Fruit fly (Drosophila melanogaster) whole organism, embryonic: Measurements from ENCODE around the gene CG6878.

Source experiments
- Bgb ChIP-seq: fragments of 200-800 bp; sonication (Bioruptor generic); IDR thresholded peaks from 2 replicates; pipeline ENCODE4 v1.3.6; 2022; ENCODE audit warnings: missing biosample characterization, missing genetic modification characterization; ENCODE audit not compliant: partially characterized antibody
- C15 ChIP-seq: fragments of 200-800 bp; sonication (Bioruptor generic); IDR thresholded peaks from 3 replicates; pipeline ENCODE4 v1.3.6; 2022; ENCODE audit warnings: missing biosample characterization, missing genetic modification characterization
- CG10959 ChIP-seq: fragments of 200-800 bp; sonication (Bioruptor generic); IDR thresholded peaks from 2 replicates; pipeline ENCODE4 v1.3.6; 2022; ENCODE audit warnings: missing biosample characterization, missing genetic modification characterization
- CG11504 ChIP-seq: fragments of 200-800 bp; sonication (Bioruptor generic); optimal IDR thresholded peaks from 3 replicates; lab custom pipeline; 2019; ENCODE audit warnings: missing biosample characterization, mild to moderate bottlenecking, missing genetic modification characterization, moderate library complexity
- CG11696 ChIP-seq: fragments of 200-800 bp; sonication (Bioruptor generic); IDR thresholded peaks from 2 replicates; pipeline ENCODE4 v1.3.6; 2022; ENCODE audit warnings: missing biosample characterization, missing genetic modification characterization
- CG14860 ChIP-seq: fragments of 200-800 bp; sonication (Bioruptor generic); IDR thresholded peaks from 3 replicates; pipeline ENCODE4 v1.3.6; 2022; ENCODE audit warnings: missing biosample characterization, missing genetic modification characterization; ENCODE audit not compliant: partially characterized antibody
- CG15011 ChIP-seq: fragments of 200-800 bp; sonication (Bioruptor generic); optimal IDR thresholded peaks from 3 replicates; lab custom pipeline; 2018; ENCODE audit warnings: missing biosample characterization, mild to moderate bottlenecking, missing genetic modification characterization
- CG15696 ChIP-seq: fragments of 200-800 bp; sonication (Bioruptor generic); optimal IDR thresholded peaks from 2 replicates; lab custom pipeline; 2019; ENCODE audit warnings: missing biosample characterization, mild to moderate bottlenecking, missing genetic modification characterization, moderate library complexity
- CG16813 ChIP-seq: fragments of 200-800 bp; sonication (Bioruptor generic); IDR thresholded peaks from 3 replicates; pipeline ENCODE4 v1.3.6; 2022; ENCODE audit warnings: missing biosample characterization, missing genetic modification characterization; ENCODE audit not compliant: partially characterized antibody
- CG17359 ChIP-seq: fragments of 200-800 bp; sonication (Bioruptor generic); optimal IDR thresholded peaks from 3 replicates; lab custom pipeline; 2018; ENCODE audit warnings: missing biosample characterization, mild to moderate bottlenecking, missing genetic modification characterization, moderate library complexity
- CG2712 ChIP-seq: fragments of 200-800 bp; optimal IDR thresholded peaks from 3 replicates; lab custom pipeline; 2019; ENCODE audit warnings: missing biosample characterization, mild to moderate bottlenecking, missing genetic modification characterization, moderate library complexity
- CG30020 ChIP-seq: fragments of 200-800 bp; optimal IDR thresholded peaks from 2 replicates; lab custom pipeline; 2019; ENCODE audit warnings: missing biosample characterization, mild to moderate bottlenecking, missing genetic modification characterization, moderate library complexity
- CG32767 ChIP-seq: fragments of 200-800 bp; sonication (Bioruptor generic); IDR thresholded peaks from 2 replicates; pipeline ENCODE4 v1.3.6; 2022; ENCODE audit warnings: missing biosample characterization, missing genetic modification characterization
- CG3995 ChIP-seq: fragments of 200-800 bp; sonication (Bioruptor generic); optimal IDR thresholded peaks from 3 replicates; lab custom pipeline; 2016; ENCODE audit warnings: missing biosample characterization, missing genetic modification characterization
- CG9817 ChIP-seq: fragments of 200-800 bp; sonication (Bioruptor generic); optimal IDR thresholded peaks from 2 replicates; lab custom pipeline; 2018; ENCODE audit warnings: missing biosample characterization, mild to moderate bottlenecking, missing genetic modification characterization, moderate library complexity
- CHES-1-like ChIP-seq: fragments of 200-800 bp; sonication (Bioruptor generic); optimal IDR thresholded peaks from 2 replicates; lab custom pipeline; 2016; ENCODE audit warnings: missing biosample characterization, missing genetic modification characterization
- CTCF ChIP-seq: fragments of 200-800 bp; sonication (Bioruptor generic); optimal IDR thresholded peaks from 2 replicates; lab custom pipeline; 2017; ENCODE audit warnings: missing biosample characterization, mild to moderate bottlenecking, missing genetic modification characterization, moderate library complexity
- D19B ChIP-seq: fragments of 200-800 bp; sonication (Bioruptor generic); optimal IDR thresholded peaks from 2 replicates; lab custom pipeline; 2017; ENCODE audit warnings: missing biosample characterization, mild to moderate bottlenecking, missing genetic modification characterization
- Ets65A ChIP-seq: fragments of 200-800 bp; sonication (Bioruptor generic); peaks from one replicate; lab custom pipeline; 2016; ENCODE audit warnings: missing biosample characterization, missing genetic modification characterization
- Gug ChIP-seq: fragments of 200-800 bp; sonication (Bioruptor generic); IDR thresholded peaks from 4 replicates; pipeline ENCODE4 v1.3.6; 2022; ENCODE audit warnings: missing biosample characterization, missing genetic modification characterization
- HLH4C ChIP-seq: fragments of 200-800 bp; sonication (Bioruptor generic); IDR thresholded peaks from 3 replicates; pipeline ENCODE4 v1.3.6; 2022; ENCODE audit warnings: missing biosample characterization, missing genetic modification characterization; ENCODE audit not compliant: partially characterized antibody
- Hey ChIP-seq: fragments of 200-800 bp; sonication (Bioruptor generic); optimal IDR thresholded peaks from 3 replicates; lab custom pipeline; 2018; ENCODE audit warnings: missing biosample characterization, mild to moderate bottlenecking, missing genetic modification characterization
- HmgD ChIP-seq: fragments of 200-800 bp; sonication (Bioruptor generic); optimal IDR thresholded peaks from 3 replicates; lab custom pipeline; 2016; ENCODE audit warnings: missing biosample characterization, missing genetic modification characterization
- Opbp ChIP-seq: fragments of 200-800 bp; sonication (Bioruptor generic); IDR thresholded peaks from 3 replicates; pipeline ENCODE4 v1.3.6; 2022; ENCODE audit warnings: missing biosample characterization, missing genetic modification characterization; ENCODE audit not compliant: partially characterized antibody
- Pdp1 ChIP-seq, 2 experiments: fragments of 200-800 bp; sonication (Bioruptor generic); optimal IDR thresholded peaks; 3 replicates each; lab custom pipeline; 2016; ENCODE audit warnings: missing biosample characterization in 2 of 2, missing genetic modification characterization in 2 of 2, mild to moderate bottlenecking in 1 of 2, moderate library complexity in 1 of 2
- abd-A ChIP-seq: fragments of 200-800 bp; sonication (Bioruptor generic); optimal IDR thresholded peaks from 3 replicates; lab custom pipeline; 2019; ENCODE audit warnings: missing biosample characterization, mild to moderate bottlenecking, missing genetic modification characterization, moderate library complexity
- bowl ChIP-seq: fragments of 200-800 bp; sonication (Bioruptor generic); IDR thresholded peaks from 2 replicates; pipeline ENCODE4 v1.3.6; 2022; ENCODE audit warnings: missing biosample characterization, missing genetic modification characterization
- cas ChIP-seq: fragments of 200-800 bp; sonication (Bioruptor generic); IDR thresholded peaks from 2 replicates; pipeline ENCODE4 v1.3.6; 2022; ENCODE audit warnings: missing biosample characterization, missing genetic modification characterization
- ci ChIP-seq: fragments of 200-800 bp; sonication (Bioruptor generic); IDR thresholded peaks from 3 replicates; pipeline ENCODE4 v1.3.6; 2022; ENCODE audit warnings: missing biosample characterization, missing genetic modification characterization
- crc ChIP-seq: fragments of 200-800 bp; sonication (Bioruptor generic); optimal IDR thresholded peaks from 2 replicates; lab custom pipeline; 2016; ENCODE audit warnings: missing biosample characterization, missing genetic modification characterization
- danr ChIP-seq: fragments of 200-800 bp; sonication (Bioruptor generic); IDR thresholded peaks from 2 replicates; pipeline ENCODE4 v1.3.6; 2022; ENCODE audit warnings: missing biosample characterization, missing genetic modification characterization
- gem ChIP-seq: fragments of 200-800 bp; sonication (Bioruptor generic); optimal IDR thresholded peaks from 2 replicates; lab custom pipeline; 2019; ENCODE audit warnings: missing biosample characterization, mild to moderate bottlenecking, missing genetic modification characterization, moderate library complexity
- gfzf ChIP-seq: fragments of 200-800 bp; sonication (Bioruptor generic); optimal IDR thresholded peaks from 2 replicates; lab custom pipeline; 2016; ENCODE audit warnings: missing biosample characterization, mild to moderate bottlenecking, missing genetic modification characterization, moderate library complexity
- gro ChIP-seq: fragments of 200-800 bp; sonication (Bioruptor generic); optimal IDR thresholded peaks from 2 replicates; lab custom pipeline; 2016; ENCODE audit warnings: missing biosample characterization, missing genetic modification characterization
- hkb ChIP-seq, 2 experiments: fragments of 200-800 bp in 1 of 2; fragments of >200 bp in 1 of 2; sonication (Bioruptor generic) in 1 of 2; IDR thresholded peaks in 1 of 2; optimal IDR thresholded peaks in 1 of 2; 2 replicates each; pipeline versions ENCODE4 v1.3.6 to Lab custom; 2017 to 2022; ENCODE audit warnings: missing biosample characterization in 1 of 2, missing genetic modification characterization in 1 of 2
- hth ChIP-seq: fragments of >200 bp; optimal IDR thresholded peaks from 2 replicates; lab custom pipeline; 2017; ENCODE audit warnings: inconsistent platforms
- insv ChIP-seq, 2 experiments: fragments of 200-800 bp; sonication (Bioruptor generic); optimal IDR thresholded peaks; 3 replicates each; lab custom pipeline; 2016 to 2018; ENCODE audit warnings: missing biosample characterization in 2 of 2, missing genetic modification characterization in 2 of 2
- jigr1 ChIP-seq: fragments of 200-800 bp; sonication (Bioruptor generic); IDR thresholded peaks from 3 replicates; pipeline ENCODE4 v1.3.6; 2022; ENCODE audit warnings: missing biosample characterization, missing genetic modification characterization
- nerfin-2 ChIP-seq: fragments of 200-800 bp; sonication (Bioruptor generic); IDR thresholded peaks from 2 replicates; pipeline ENCODE4 v1.3.6; 2022; ENCODE audit warnings: missing biosample characterization, missing genetic modification characterization; ENCODE audit not compliant: partially characterized antibody
- otp ChIP-seq: fragments of 200-800 bp; sonication (Bioruptor generic); IDR thresholded peaks from 3 replicates; pipeline ENCODE4, ENCODE4 v1.3.6; 2022; ENCODE audit warnings: missing biosample characterization, missing genetic modification characterization
- pan ChIP-seq, 4 experiments: fragments of >200 bp in 3 of 4; fragments of 200-800 bp in 1 of 4; sonication (Bioruptor generic) in 1 of 4; optimal IDR thresholded peaks in 3 of 4; IDR thresholded peaks in 1 of 4; 2 replicates each; pipeline versions ENCODE4 v1.3.6 to Lab custom; 2017 to 2022; ENCODE audit warnings: missing biosample characterization in 2 of 4, missing genetic modification characterization in 2 of 4, mixed read lengths in 1 of 4
- pb ChIP-seq: fragments of 200-800 bp; sonication (Bioruptor generic); optimal IDR thresholded peaks from 3 replicates; lab custom pipeline; 2016; ENCODE audit warnings: missing biosample characterization, missing genetic modification characterization
- pho ChIP-seq: fragments of 200-800 bp; sonication (Bioruptor generic); optimal IDR thresholded peaks from 2 replicates; lab custom pipeline; 2016; ENCODE audit warnings: missing biosample characterization, missing genetic modification characterization
- sens ChIP-seq: fragments of 200-800 bp; sonication (Bioruptor generic); peaks from one replicate; lab custom pipeline; 2016; ENCODE audit warnings: missing biosample characterization, missing genetic modification characterization
- stwl ChIP-seq: fragments of 200-800 bp; sonication (Bioruptor generic); optimal IDR thresholded peaks from 3 replicates; lab custom pipeline; 2018; ENCODE audit warnings: missing biosample characterization, mild to moderate bottlenecking, missing genetic modification characterization, moderate library complexity
- twi ChIP-seq: fragments of 200-800 bp; optimal IDR thresholded peaks from 2 replicates; lab custom pipeline; 2019; ENCODE audit warnings: missing biosample characterization, mild to moderate bottlenecking, missing genetic modification characterization, moderate library complexity

CG6878 gene

DNA sequence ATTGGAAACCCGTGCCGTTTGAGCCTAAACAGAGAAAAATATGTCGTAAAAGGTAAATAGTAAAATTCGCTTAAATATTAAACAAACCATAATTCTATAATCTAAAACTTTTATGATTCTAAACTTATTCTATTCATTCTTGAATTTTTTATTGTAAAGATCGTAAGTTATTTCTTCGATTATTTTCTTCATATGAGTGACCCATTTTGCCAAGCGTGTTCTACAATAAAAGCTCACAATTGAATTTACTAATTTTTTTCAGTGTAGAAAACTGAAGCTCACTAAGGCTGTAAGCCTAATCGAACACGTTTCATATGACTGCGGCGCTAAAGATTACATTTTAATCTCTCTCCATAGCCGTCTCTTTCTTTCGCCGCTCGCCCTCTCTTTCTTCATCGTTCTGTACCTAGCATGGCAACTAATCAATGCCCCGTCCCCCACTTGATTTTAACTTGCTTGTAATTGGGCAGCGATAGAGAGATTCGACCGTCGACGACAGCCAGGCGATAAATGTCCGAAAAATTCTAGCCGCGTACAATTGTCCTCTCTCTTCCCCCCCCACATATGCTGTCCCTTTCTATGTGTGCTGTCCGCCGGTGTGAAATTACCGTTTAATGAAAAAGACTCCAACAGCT is 10.3 kb downstream of the CG6878 start (continued):
- TF ChIP-seq pan (optimal IDR thresholded peaks at IDR 0.05; lab: Kevin White, UChicago), result no peak
- no peak for TF ChIP-seq pan (GFP tag; optimal IDR thresholded peaks at IDR 0.05 in 1 of 2, IDR thresholded peaks at IDR 0.05 in 1 of 2)
- no peak for TF ChIP-seq nerfin-2 (GFP tag; lab: Robert Waterston, UW)
- TF ChIP-seq CG11696, result no peak
- no peak for TF ChIP-seq stwl (tag; lab: Kevin White, UChicago)
- no peak for TF ChIP-seq CG15696
- TF ChIP-seq CG15011 (GFP tag; lab: Kevin White, UChicago), result no peak
- TF ChIP-seq CG9817 (tag; lab: Kevin White, UChicago), result no peak
- TF ChIP-seq CG30020 (tag; lab: Kevin White, UChicago), result no peak
- no peak for TF ChIP-seq otp (GFP tag; lab: Robert Waterston, UW)
- TF ChIP-seq danr (GFP tag; lab: Robert Waterston, UW), result no peak
- TF ChIP-seq Hey (tag; lab: Kevin White, UChicago), result no peak
- peak; percentile 24 for TF ChIP-seq CG11504 (tag; lab: Kevin White, UChicago)
- no peak for TF ChIP-seq gfzf (GFP tag; lab: Kevin White, UChicago)
- TF ChIP-seq cas, result no peak
- no peak for TF ChIP-seq pb (GFP tag; lab: Kevin White, UChicago)
- TF ChIP-seq CG17359 (tag; lab: Kevin White, UChicago), result peak; percentile 3
- TF ChIP-seq CTCF (GFP tag; lab: Kevin White, UChicago), result no peak
- no peak for TF ChIP-seq HmgD
- no peak for TF ChIP-seq CG3995 (GFP tag; lab: Kevin White, UChicago)
- TF ChIP-seq bowl (GFP tag; lab: Robert Waterston, UW), result no peak
- TF ChIP-seq Bgb (GFP tag; lab: Robert Waterston, UW), result 0 out of 2 replicates have a peak, but pooled peaks have one; percentile 10
- TF ChIP-seq Gug (GFP tag; lab: Robert Waterston, UW), result no peak
- TF ChIP-seq C15 (GFP tag; lab: Robert Waterston, UW), result no peak
- TF ChIP-seq Opbp (GFP tag; lab: Robert Waterston, UW), result no peak
- no peak for TF ChIP-seq crc
- no peak for TF ChIP-seq D19B
- no peak for TF ChIP-seq hth (lab: Kevin White, UChicago)

DNA sequence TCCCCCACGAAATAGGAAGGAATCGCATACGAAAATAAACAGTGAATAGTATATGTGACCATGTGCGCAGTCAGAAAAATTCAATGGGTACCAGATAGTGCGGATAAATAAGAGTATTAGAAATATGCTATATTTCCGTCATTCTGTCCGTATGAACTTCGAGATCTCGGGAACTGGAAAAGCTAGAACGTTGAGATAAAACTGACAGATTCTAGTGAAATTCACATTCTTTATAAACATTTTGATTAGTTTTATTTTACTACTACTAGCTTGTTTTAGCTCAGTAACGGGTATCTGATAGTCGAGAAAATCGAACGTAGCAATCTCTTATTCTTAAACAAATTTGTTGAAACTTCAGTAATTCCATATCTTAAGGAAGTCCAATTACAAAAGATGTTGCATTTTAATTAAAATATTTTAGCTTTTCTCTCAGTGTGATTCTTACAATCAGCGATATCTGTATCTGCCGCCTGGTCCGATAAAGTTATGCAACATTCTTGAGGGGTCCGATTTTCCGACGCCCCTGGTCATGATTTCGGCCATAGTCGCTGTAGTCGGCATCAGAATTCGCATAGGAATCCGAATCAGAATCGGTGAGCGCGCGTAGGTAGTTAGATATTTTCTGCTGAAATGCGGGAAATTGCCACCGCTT is 10.9 kb downstream of the CG6878 start:
- TF ChIP-seq abd-A (tag; lab: Kevin White, UChicago) (no peak), CG14860 (GFP tag; lab: Robert Waterston, UW) (peak; percentile 44; the same call in 1 of the 3 replicates), jigr1 (GFP tag; lab: Robert Waterston, UW) (no peak), CG32767 (GFP tag; lab: Robert Waterston, UW) (no peak), Ets65A (peak; percentile 73), CG10959 (GFP tag; lab: Robert Waterston, UW) (peak; percentile 10; the same call in 1 of the 2 replicates), CHES-1-like (GFP tag; lab: Kevin White, UChicago) (no peak), CG2712 (tag; lab: Kevin White, UChicago) (peak; percentile 7), Pdp1 (GFP tag; optimal IDR thresholded peaks at IDR 0.05; lab: Kevin White, UChicago) (peak in 1 of 2 experiments; percentile 56), CG16813 (GFP tag; lab: Robert Waterston, UW) (peak; percentile 61), insv (GFP tag; optimal IDR thresholded peaks at IDR 0.05; lab: Kevin White, UChicago) (peak in 1 of 2 experiments; percentile 43), twi (tag; lab: Kevin White, UChicago) (no peak), hkb (optimal IDR thresholded peaks at IDR 0.05; lab: Kevin White, UChicago) (no peak), hkb (GFP tag; IDR thresholded peaks at IDR 0.05; lab: Robert Waterston, UW) (no peak), ci (GFP tag; lab: Robert Waterston, UW) (0 out of 3 replicates have a peak, but pooled peaks have one; percentile 31), pho (GFP tag; lab: Kevin White, UChicago) (no peak), gem (tag; lab: Kevin White, UChicago) (peak; percentile 11), HLH4C (GFP tag; lab: Robert Waterston, UW) (peak; percentile 69; the same call in 2 of the 3 replicates), gro (GFP tag; lab: Kevin White, UChicago) (no peak), nerfin-2 (GFP tag; lab: Robert Waterston, UW) (peak; percentile 38), sens (GFP tag; lab: Kevin White, UChicago) (peak; percentile 71)
- TF ChIP-seq, all 482 proteins: peak for 12
